Worm (Caenorhabditis elegans) whole organism, young adult: ENCODE results near the gene ZK1037.6.

Experiments
- B0035.1 ChIP-seq: sonication (generic microtip); optimal IDR thresholded peaks from 2 replicates; lab custom pipeline; 2016; ENCODE audit warnings: missing genetic modification characterization, mild to moderate bottlenecking, missing compliant biosample characterization, missing genotype, missing genetic modification reagents
- F49E8.2 ChIP-seq: sonication (generic microtip); optimal IDR thresholded peaks from 3 replicates; lab custom pipeline; 2017; ENCODE audit warnings: missing genetic modification characterization, mild to moderate bottlenecking, missing compliant biosample characterization, antibody characterized with exemption, moderate library complexity; ENCODE audit not compliant: insufficient read depth
- F55B11.4 ChIP-seq: sonication (generic microtip); optimal IDR thresholded peaks from 2 replicates; lab custom pipeline; 2016; ENCODE audit warnings: missing compliant biosample characterization, missing genetic modification characterization, borderline replicate concordance; ENCODE audit not compliant: insufficient read depth
- F57A8.1 ChIP-seq: fragments of 200-800 bp; sonication (Bioruptor generic); optimal IDR thresholded peaks from 2 replicates; lab custom pipeline; 2018; ENCODE audit warnings: mild to moderate bottlenecking, missing genetic modification characterization, moderate library complexity, missing compliant biosample characterization
- Y53G8AR.9 ChIP-seq: fragments of 200-800 bp; sonication (Bioruptor generic); conservative IDR thresholded peaks from 2 replicates; pipeline ENCODE4 v1.3.6; 2022; ENCODE audit warnings: missing genetic modification reagents, missing genetic modification characterization, missing compliant biosample characterization
- aptf-3 ChIP-seq: fragments of 200-800 bp; sonication (Bioruptor generic); IDR thresholded peaks from 2 replicates; pipeline ENCODE4 v1.3.6; 2022; ENCODE audit warnings: missing genetic modification characterization, missing compliant biosample characterization
- atf-7 ChIP-seq: sonication (generic microtip); optimal IDR thresholded peaks from 2 replicates; lab custom pipeline; 2017; ENCODE audit warnings: mild to moderate bottlenecking, missing genetic modification characterization, missing compliant biosample characterization
- attf-3 ChIP-seq: fragments of 200-800 bp; sonication (Bioruptor generic); conservative IDR thresholded peaks from 2 replicates; pipeline ENCODE4 v1.3.6; 2022; ENCODE audit warnings: missing genetic modification reagents, missing genetic modification characterization, missing compliant biosample characterization
- attf-5 ChIP-seq: fragments of 200-800 bp; sonication (Bioruptor generic); optimal IDR thresholded peaks from 2 replicates; lab custom pipeline; 2018; ENCODE audit warnings: mild to moderate bottlenecking, missing genetic modification characterization, missing compliant biosample characterization
- ceh-100 ChIP-seq: fragments of 200-800 bp; sonication (Bioruptor generic); IDR thresholded peaks from 2 replicates; pipeline ENCODE4 v1.3.6; 2022; ENCODE audit warnings: missing genetic modification reagents, missing genetic modification characterization, missing compliant biosample characterization
- ceh-27 ChIP-seq: fragments of 200-800 bp; sonication (Bioruptor generic); optimal IDR thresholded peaks from 2 replicates; lab custom pipeline; 2018; ENCODE audit warnings: mild to moderate bottlenecking, missing genetic modification characterization, moderate library complexity, missing compliant biosample characterization
- ceh-40 ChIP-seq: fragments of 200-800 bp; sonication (Bioruptor generic); IDR thresholded peaks from 2 replicates; pipeline ENCODE4 v1.3.6; 2022; ENCODE audit warnings: missing genetic modification characterization, missing compliant biosample characterization
- dox-1 ChIP-seq: fragments of 200-800 bp; sonication (Bioruptor generic); IDR thresholded peaks from 2 replicates; pipeline ENCODE4 v1.3.6; 2022; ENCODE audit warnings: missing genetic modification reagents, missing genetic modification characterization, missing compliant biosample characterization
- dpff-1 ChIP-seq: sonication (generic microtip); optimal IDR thresholded peaks from 2 replicates; lab custom pipeline; 2017; ENCODE audit warnings: mild to moderate bottlenecking, missing genetic modification characterization, missing compliant biosample characterization
- efl-1 ChIP-seq: fragments of 150-350 bp; optimal IDR thresholded peaks from 2 replicates; lab custom pipeline; 2014; ENCODE audit warnings: missing biosample characterization, missing genetic modification reagents, missing genetic modification characterization
- egl-18 ChIP-seq: fragments of 200-800 bp; sonication (Bioruptor generic); IDR thresholded peaks from 2 replicates; pipeline ENCODE4 v1.3.6; 2022; ENCODE audit warnings: missing genetic modification reagents, missing genetic modification characterization, missing compliant biosample characterization
- egl-44 ChIP-seq: fragments of 200-800 bp; sonication (Bioruptor generic); IDR thresholded peaks from 2 replicates; pipeline ENCODE4 v1.3.6; 2022; ENCODE audit warnings: missing genetic modification reagents, missing genetic modification characterization, missing compliant biosample characterization
- gei-17 ChIP-seq: fragments of 200-800 bp; sonication (Bioruptor generic); optimal IDR thresholded peaks from 2 replicates; lab custom pipeline; 2018; ENCODE audit warnings: mild to moderate bottlenecking, missing genetic modification characterization, missing compliant biosample characterization
- hsf-1 ChIP-seq: fragments of 200-800 bp; sonication (Bioruptor generic); IDR thresholded peaks from 2 replicates; pipeline ENCODE4 v1.3.6; 2022; ENCODE audit warnings: missing genetic modification reagents, missing genetic modification characterization, missing compliant biosample characterization
- lsy-27 ChIP-seq: sonication (generic microtip); optimal IDR thresholded peaks from 2 replicates; lab custom pipeline; 2017; ENCODE audit warnings: missing genetic modification characterization, mild to moderate bottlenecking, missing compliant biosample characterization, antibody characterized with exemption, missing genotype, borderline replicate concordance; ENCODE audit not compliant: insufficient read depth
- madf-3 ChIP-seq: fragments of 200-800 bp; sonication (Bioruptor generic); IDR thresholded peaks from 2 replicates; pipeline ENCODE4 v1.3.6; 2022; ENCODE audit warnings: missing genetic modification reagents, missing genetic modification characterization, missing compliant biosample characterization
- madf-6 ChIP-seq: fragments of 200-800 bp; sonication (Bioruptor generic); IDR thresholded peaks from 2 replicates; pipeline ENCODE4 v1.3.6; 2022; ENCODE audit warnings: missing genetic modification reagents, missing genetic modification characterization, missing compliant biosample characterization
- nfya-2 ChIP-seq: fragments of 200-800 bp; sonication (Bioruptor generic); IDR thresholded peaks from 2 replicates; pipeline ENCODE4 v1.3.6; 2022; ENCODE audit warnings: missing genetic modification reagents, missing genetic modification characterization, missing compliant biosample characterization
- nhr-27 ChIP-seq: fragments of 200-800 bp; sonication (Bioruptor generic); optimal IDR thresholded peaks from 2 replicates; lab custom pipeline; 2018; ENCODE audit warnings: mild to moderate bottlenecking, missing genetic modification characterization, moderate library complexity, missing compliant biosample characterization
- nhr-80 ChIP-seq: sonication (generic microtip); optimal IDR thresholded peaks from 2 replicates; lab custom pipeline; 2016; ENCODE audit warnings: missing genetic modification characterization, missing compliant biosample characterization
- nhr-90 ChIP-seq: sonication (generic microtip); optimal IDR thresholded peaks from 2 replicates; lab custom pipeline; 2016; ENCODE audit warnings: missing genotype, mild to moderate bottlenecking, missing genetic modification characterization, missing compliant biosample characterization
- pha-4 ChIP-seq: fragments of 150-350 bp; sonication (generic microtip); optimal IDR thresholded peaks from 2 replicates; lab custom pipeline; 2014; ENCODE audit warnings: missing biosample characterization, missing genetic modification reagents, missing genetic modification characterization
- rcor-1 ChIP-seq: fragments of 200-800 bp; sonication (Bioruptor generic); IDR thresholded peaks from 2 replicates; pipeline ENCODE4 v1.3.6; 2022; ENCODE audit warnings: missing genetic modification reagents, missing genetic modification characterization, missing compliant biosample characterization
- rec-8 ChIP-seq, 2 experiments: sonication (generic microtip); optimal IDR thresholded peaks; 2 replicates each; lab custom pipeline; 2016; ENCODE audit warnings: mild to moderate bottlenecking in 2 of 2, missing genetic modification characterization in 2 of 2, missing genetic modification reagents in 2 of 2, missing genotype in 2 of 2, missing biosample characterization in 1 of 2, missing compliant biosample characterization in 1 of 2, moderate library complexity in 1 of 2
- sea-2 ChIP-seq: fragments of 200-800 bp; sonication (Bioruptor generic); IDR thresholded peaks from 2 replicates; pipeline ENCODE4 v1.3.6; 2022; ENCODE audit warnings: missing genetic modification characterization, missing compliant biosample characterization
- sptf-2 ChIP-seq: fragments of 200-800 bp; sonication (Bioruptor generic); optimal IDR thresholded peaks from 2 replicates; lab custom pipeline; 2018; ENCODE audit warnings: mild to moderate bottlenecking, missing genetic modification characterization, missing compliant biosample characterization
- tbp1 ChIP-seq: fragments of 200-800 bp; sonication (Bioruptor generic); optimal IDR thresholded peaks from 2 replicates; lab custom pipeline; 2018; ENCODE audit warnings: mild to moderate bottlenecking, missing genetic modification characterization, missing compliant biosample characterization
- ztf-18 ChIP-seq: sonication (generic microtip); optimal IDR thresholded peaks from 2 replicates; lab custom pipeline; 2016; ENCODE audit warnings: missing genotype, mild to moderate bottlenecking, missing genetic modification characterization, missing compliant biosample characterization
- ztf-26 ChIP-seq: sonication (generic microtip); optimal IDR thresholded peaks from 2 replicates; lab custom pipeline; 2017; ENCODE audit warnings: missing genetic modification characterization, missing compliant biosample characterization
- ztf-28 ChIP-seq: fragments of 200-800 bp; sonication (Bioruptor generic); IDR thresholded peaks from 2 replicates; pipeline ENCODE4 v1.3.6; 2022; ENCODE audit warnings: missing genetic modification reagents, missing genetic modification characterization, missing compliant biosample characterization

ZK1037.6 gene

ce11 chrV:15290995-15291394 is 36.6 kb downstream of the ZK1037.6 start, which contains the start of gene cyp-34A2:
Gene cyp-34A2 (minus strand): TSS chrV:15291095.
- TF ChIP-seq dpff-1 (tag; lab: Kevin White, UChicago) = no peak
- no peak for TF ChIP-seq sea-2 (GFP tag; lab: Robert Waterston, UW)
- TF ChIP-seq nfya-2 = no peak
- no peak for TF ChIP-seq rec-8 (tag; optimal IDR thresholded peaks at IDR 0.05; lab: Kevin White, UChicago)
- no peak for TF ChIP-seq attf-5 (GFP tag; lab: Kevin White, UChicago)
- TF ChIP-seq rcor-1 (GFP tag; lab: Robert Waterston, UW) = no peak

- TF ChIP-seq aptf-3 = no peak
- TF ChIP-seq egl-44 (GFP tag; lab: Robert Waterston, UW) = no peak
- TF ChIP-seq B0035.1 (tag; lab: Kevin White, UChicago) = no peak
- TF ChIP-seq madf-6 = no peak
- TF ChIP-seq, all 124 proteins: peak for 0
Observed at ce11 chrV:15287856-15288255, 39.7 kb downstream of the ZK1037.6 start, which contains the start of gene cyp-34A1. Gene cyp-34A1 (minus strand): TSS chrV:15287956.

ce11 chrV:15285984-15286383 is 41.6 kb downstream of the ZK1037.6 start:
- TF ChIP-seq ceh-27 (GFP tag; lab: Kevin White, UChicago) = no peak
- peak; percentile 59 for TF ChIP-seq nhr-80 (tag; lab: Kevin White, UChicago)
- no peak for TF ChIP-seq ceh-100 (GFP tag; lab: Robert Waterston, UW)
- peak; percentile 89 for TF ChIP-seq atf-7 (tag; lab: Kevin White, UChicago)
- TF ChIP-seq ztf-28 (GFP tag; lab: Robert Waterston, UW) = no peak
- TF ChIP-seq dox-1 (GFP tag; lab: Robert Waterston, UW) = no peak
- no peak for TF ChIP-seq F49E8.2 (tag; lab: Kevin White, UChicago)
- no peak for TF ChIP-seq B0035.1 (tag; lab: Kevin White, UChicago)
- 0 out of 2 replicates have a peak, but pooled peaks have one; percentile 7 for TF ChIP-seq madf-3 (GFP tag; lab: Robert Waterston, UW)
- TF ChIP-seq nhr-90 (tag; lab: Kevin White, UChicago) = no peak
- TF ChIP-seq egl-18 (GFP tag; lab: Robert Waterston, UW) = no peak

- TF ChIP-seq ceh-40 (GFP tag; lab: Robert Waterston, UW) = no peak
Observed at ce11 chrV:15281279-15281949, 46.2 kb downstream of the ZK1037.6 start, which contains the start of the genes srw-19 and srx-51. Gene srw-19 (minus strand): TSS chrV:15281379. Gene srx-51 (plus strand): TSS chrV:15281899.

- no peak for TF ChIP-seq ztf-26
- TF ChIP-seq sptf-2 (GFP tag; lab: Kevin White, UChicago) = no peak
- no peak for TF ChIP-seq lsy-27 (tag; lab: Kevin White, UChicago)
- TF ChIP-seq atf-7 (tag; lab: Kevin White, UChicago) = no peak
- no peak for TF ChIP-seq madf-6
- no peak for TF ChIP-seq gei-17 (GFP tag; lab: Kevin White, UChicago)
- TF ChIP-seq F55B11.4 (tag; lab: Kevin White, UChicago) = no peak
- TF ChIP-seq hsf-1 (GFP tag; lab: Robert Waterston, UW) = no peak
- no peak for TF ChIP-seq ztf-18 (tag; lab: Kevin White, UChicago)
- TF ChIP-seq attf-3 (GFP tag; lab: Robert Waterston, UW) = no peak
- TF ChIP-seq F57A8.1 (GFP tag; lab: Kevin White, UChicago) = no peak
- no peak for TF ChIP-seq tbp1 (GFP tag; lab: Kevin White, UChicago)
- TF ChIP-seq sea-2 (GFP tag; lab: Robert Waterston, UW) = no peak
- no peak for TF ChIP-seq efl-1 (GFP tag; lab: Kevin White, UChicago)
- no peak for TF ChIP-seq nhr-27 (tag; lab: Kevin White, UChicago)
- no peak for TF ChIP-seq Y53G8AR.9 (GFP tag; lab: Robert Waterston, UW)
- TF ChIP-seq pha-4 (tag; lab: Kevin White, UChicago) = no peak
Observed at ce11 chrV:15276915-15277314, 50.7 kb downstream of the ZK1037.6 start, which contains the start of gene srw-17. Gene srw-17 (minus strand): TSS chrV:15277015.
